Worm (Caenorhabditis elegans) whole organism, early embryonic: Measurements from ENCODE around the gene nuo-4.

Source experiments
- aly-1 ChIP-seq: sonication (generic microtip); optimal IDR thresholded peaks from 2 replicates; lab custom pipeline; 2016; ENCODE audit warnings: missing genetic modification characterization, missing compliant biosample characterization
- ama-1 ChIP-seq: fragments of 150-350 bp; optimal IDR thresholded peaks from 2 replicates; lab custom pipeline; 2014
- flt-1 ChIP-seq: fragments of 200-800 bp; sonication (Bioruptor generic); IDR thresholded peaks from 2 replicates; pipeline ENCODE4 v1.3.6; 2022; ENCODE audit warnings: missing genetic modification characterization, missing compliant biosample characterization
- tbx-37 ChIP-seq: fragments of 200-800 bp; sonication (Bioruptor generic); conservative IDR thresholded peaks from 2 replicates; pipeline ENCODE4 v1.3.6; 2022; ENCODE audit warnings: missing genetic modification reagents, missing genetic modification characterization, missing compliant biosample characterization

DNA sequence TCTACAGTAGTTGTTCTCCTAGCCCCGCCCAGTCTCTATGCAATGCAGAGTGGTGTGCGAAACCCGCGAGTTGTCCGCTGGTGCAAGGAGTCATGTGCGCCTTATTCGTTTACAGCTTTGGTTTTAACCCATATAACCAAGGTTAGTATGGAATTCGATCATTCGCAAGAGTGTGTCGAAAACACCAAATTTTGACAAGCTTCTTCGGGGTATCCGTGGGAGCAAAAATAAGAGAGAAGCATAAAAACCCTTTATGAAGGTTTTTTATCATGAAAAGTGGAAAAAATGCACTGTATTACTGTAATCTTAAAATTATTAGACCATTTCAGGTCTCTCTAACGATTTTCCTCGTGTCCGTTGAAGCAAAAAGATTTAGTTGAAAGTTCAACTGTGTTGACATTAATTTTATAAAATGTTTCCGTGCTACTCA, 16.4 kb downstream of the nuo-4 start:
- TF ChIP-seq aly-1 (tag; lab: Kevin White, UChicago): no peak
- TF ChIP-seq ama-1 (lab: Kevin White, UChicago): peak; percentile 90
- TF ChIP-seq tbx-37 (GFP tag; lab: Robert Waterston, UW): no peak
- no peak for TF ChIP-seq flt-1 (GFP tag; lab: Robert Waterston, UW)
